Fruit fly (Drosophila melanogaster) whole organism, embryonic: ENCODE results near the gene Sptz.

ENCODE experiments used
- CG10565 ChIP-seq: fragments of 200-800 bp; sonication (Bioruptor generic); optimal IDR thresholded peaks from 3 replicates; lab custom pipeline; 2016; ENCODE audit warnings: missing biosample characterization, mild to moderate bottlenecking, missing genetic modification characterization
- CG13424 ChIP-seq: fragments of 200-800 bp; sonication (Bioruptor generic); optimal IDR thresholded peaks from 2 replicates; lab custom pipeline; 2019; ENCODE audit warnings: missing biosample characterization, mild to moderate bottlenecking, missing genetic modification characterization, moderate library complexity
- CG13894 ChIP-seq: fragments of 200-800 bp; sonication (Bioruptor generic); optimal IDR thresholded peaks from 3 replicates; lab custom pipeline; 2018; ENCODE audit warnings: missing biosample characterization, mild to moderate bottlenecking, missing genetic modification characterization, moderate library complexity
- CG1603 ChIP-seq: fragments of 200-800 bp; sonication (Bioruptor generic); optimal IDR thresholded peaks from 2 replicates; lab custom pipeline; 2019; ENCODE audit warnings: missing biosample characterization, mild to moderate bottlenecking, missing genetic modification characterization, moderate library complexity
- CG2116 ChIP-seq: fragments of 200-800 bp; sonication (Bioruptor generic); optimal IDR thresholded peaks from 3 replicates; lab custom pipeline; 2018; ENCODE audit warnings: missing biosample characterization, mild to moderate bottlenecking, missing genetic modification characterization
- CG32772 ChIP-seq: fragments of 200-800 bp; sonication (Bioruptor generic); IDR thresholded peaks from 2 replicates; pipeline ENCODE4 v1.3.6; 2022; ENCODE audit warnings: missing biosample characterization, missing genetic modification characterization
- CG34224 ChIP-seq: fragments of 200-800 bp; sonication (Bioruptor generic); IDR thresholded peaks from 3 replicates; pipeline ENCODE4 v1.3.6; 2022; ENCODE audit warnings: missing biosample characterization, missing genetic modification characterization; ENCODE audit not compliant: partially characterized antibody
- CG42726 ChIP-seq: fragments of 200-800 bp; sonication (Bioruptor generic); IDR thresholded peaks from 2 replicates; pipeline ENCODE4 v1.3.6; 2022; ENCODE audit warnings: missing biosample characterization, missing genetic modification characterization; ENCODE audit not compliant: partially characterized antibody
- CG43689 ChIP-seq: fragments of 200-800 bp; sonication (Bioruptor generic); IDR thresholded peaks from 2 replicates; pipeline ENCODE4 v1.3.6; 2022; ENCODE audit warnings: missing biosample characterization, missing genetic modification characterization
- CG4617 ChIP-seq: fragments of 200-800 bp; sonication (Bioruptor generic); optimal IDR thresholded peaks from 3 replicates; lab custom pipeline; 2016; ENCODE audit warnings: missing biosample characterization, missing genetic modification characterization, borderline replicate concordance
- CG4730 ChIP-seq: fragments of 200-800 bp; sonication (Bioruptor generic); IDR thresholded peaks from 2 replicates; pipeline ENCODE4 v1.3.6; 2022; ENCODE audit warnings: missing biosample characterization, missing genetic modification characterization
- CG5180 ChIP-seq: fragments of 200-800 bp; sonication (Bioruptor generic); optimal IDR thresholded peaks from 3 replicates; lab custom pipeline; 2017; ENCODE audit warnings: missing biosample characterization, missing genetic modification characterization, mild to moderate bottlenecking, moderate library complexity, missing genetic modification reagents
- CG6254 ChIP-seq: fragments of 200-800 bp; sonication (Bioruptor generic); optimal IDR thresholded peaks from 3 replicates; lab custom pipeline; 2017; ENCODE audit warnings: mild to moderate bottlenecking, missing biosample characterization, missing genetic modification reagents, missing genetic modification characterization
- CG6272 ChIP-seq: fragments of 200-800 bp; sonication (Bioruptor generic); IDR thresholded peaks from 2 replicates; pipeline ENCODE4 v1.3.6; 2022; ENCODE audit warnings: missing biosample characterization, missing genetic modification characterization
- CG8089 ChIP-seq: fragments of 200-800 bp; sonication (Bioruptor generic); optimal IDR thresholded peaks from 3 replicates; lab custom pipeline; 2016; ENCODE audit warnings: missing biosample characterization, missing genetic modification characterization
- CG8765 ChIP-seq: fragments of 200-800 bp; sonication (Bioruptor generic); IDR thresholded peaks from 2 replicates; pipeline ENCODE4 v1.3.6; 2022; ENCODE audit warnings: missing biosample characterization, missing genetic modification characterization
- CG8924 ChIP-seq: fragments of 200-800 bp; optimal IDR thresholded peaks from 3 replicates; lab custom pipeline; 2019; ENCODE audit warnings: missing biosample characterization, mild to moderate bottlenecking, missing genetic modification characterization, moderate library complexity
- D ChIP-seq, 2 experiments: fragments of 200-800 bp in 1 of 2; fragments of >200 bp in 1 of 2; sonication (Bioruptor generic) in 1 of 2; optimal IDR thresholded peaks; 2 replicates in 1 of 2; 3 replicates in 1 of 2; lab custom pipeline; 2017; ENCODE audit warnings: mild to moderate bottlenecking in 1 of 2, missing biosample characterization in 1 of 2, missing genetic modification characterization in 1 of 2, missing genetic modification reagents in 1 of 2
- D19B ChIP-seq: fragments of 200-800 bp; sonication (Bioruptor generic); optimal IDR thresholded peaks from 2 replicates; lab custom pipeline; 2017; ENCODE audit warnings: missing biosample characterization, mild to moderate bottlenecking, missing genetic modification characterization
- Dref ChIP-seq: fragments of 200-800 bp; sonication (Bioruptor generic); IDR thresholded peaks from 2 replicates; pipeline ENCODE4 v1.3.6; 2022; ENCODE audit warnings: missing biosample characterization, missing genetic modification characterization
- Gsc ChIP-seq: fragments of 200-800 bp; sonication (Bioruptor generic); IDR thresholded peaks from 2 replicates; pipeline ENCODE4 v1.3.6; 2022; ENCODE audit warnings: missing biosample characterization, missing genetic modification characterization
- HHEX ChIP-seq: fragments of 200-800 bp; sonication (Bioruptor generic); optimal IDR thresholded peaks from 3 replicates; lab custom pipeline; 2017; ENCODE audit warnings: missing biosample characterization, mild to moderate bottlenecking, missing genetic modification characterization, missing genetic modification reagents
- Hand ChIP-seq: fragments of 200-800 bp; sonication (Bioruptor generic); optimal IDR thresholded peaks from 2 replicates; lab custom pipeline; 2017; ENCODE audit warnings: mild to moderate bottlenecking, missing biosample characterization, missing genetic modification reagents, missing genetic modification characterization
- Lhr ChIP-seq: fragments of 200-800 bp; sonication (Bioruptor generic); optimal IDR thresholded peaks from 3 replicates; lab custom pipeline; 2017; ENCODE audit warnings: mild to moderate bottlenecking, missing biosample characterization, missing genetic modification reagents, missing genetic modification characterization
- MESR4 ChIP-seq: fragments of 200-800 bp; sonication (Bioruptor generic); optimal IDR thresholded peaks from 2 replicates; lab custom pipeline; 2018; ENCODE audit warnings: missing biosample characterization, mild to moderate bottlenecking, missing genetic modification characterization, moderate library complexity
- Myb ChIP-seq: fragments of 200-800 bp; sonication (Bioruptor generic); optimal IDR thresholded peaks from 2 replicates; lab custom pipeline; 2016; ENCODE audit warnings: missing biosample characterization, missing genetic modification characterization
- Neu2 ChIP-seq: fragments of 200-800 bp; sonication (Bioruptor generic); optimal IDR thresholded peaks from 3 replicates; lab custom pipeline; 2016; ENCODE audit warnings: missing biosample characterization, missing genetic modification characterization, borderline replicate concordance
- Stat92E ChIP-seq, 3 experiments: fragments of >200 bp in 2 of 3; fragments of 200-800 bp in 1 of 3; sonication (Bioruptor generic) in 1 of 3; optimal IDR thresholded peaks; 2 replicates each; lab custom pipeline; 2017 to 2019; ENCODE audit warnings: missing biosample characterization in 3 of 3, missing genetic modification characterization in 3 of 3, mild to moderate bottlenecking in 1 of 3, moderate library complexity in 1 of 3
- amos ChIP-seq: fragments of 200-800 bp; sonication (Bioruptor generic); IDR thresholded peaks from 2 replicates; pipeline ENCODE4 v1.3.6; 2022; ENCODE audit warnings: missing biosample characterization, missing genetic modification characterization; ENCODE audit not compliant: partially characterized antibody
- bbx ChIP-seq: fragments of 200-800 bp; sonication (Bioruptor generic); IDR thresholded peaks from 2 replicates; pipeline ENCODE4 v1.3.6; 2022; ENCODE audit warnings: missing biosample characterization, missing genetic modification characterization; ENCODE audit not compliant: partially characterized antibody
- bigmax ChIP-seq: fragments of 200-800 bp; sonication (Bioruptor generic); optimal IDR thresholded peaks from 2 replicates; lab custom pipeline; 2018; ENCODE audit warnings: missing biosample characterization, mild to moderate bottlenecking, missing genetic modification characterization
- bowl ChIP-seq: fragments of 200-800 bp; sonication (Bioruptor generic); IDR thresholded peaks from 2 replicates; pipeline ENCODE4 v1.3.6; 2022; ENCODE audit warnings: missing biosample characterization, missing genetic modification characterization
- ci ChIP-seq: fragments of 200-800 bp; sonication (Bioruptor generic); IDR thresholded peaks from 3 replicates; pipeline ENCODE4 v1.3.6; 2022; ENCODE audit warnings: missing biosample characterization, missing genetic modification characterization
- corto ChIP-seq: fragments of 200-800 bp; sonication (Bioruptor generic); optimal IDR thresholded peaks from 2 replicates; lab custom pipeline; 2016; ENCODE audit warnings: missing biosample characterization, mild to moderate bottlenecking, missing genetic modification characterization, moderate library complexity
- cwo ChIP-seq: fragments of 200-800 bp; sonication (Bioruptor generic); optimal IDR thresholded peaks from 3 replicates; lab custom pipeline; 2017; ENCODE audit warnings: missing biosample characterization, missing genetic modification characterization, mild to moderate bottlenecking, moderate library complexity, missing genetic modification reagents
- dpn ChIP-seq, 2 experiments: fragments of 200-800 bp; sonication (Bioruptor generic); optimal IDR thresholded peaks; 3 replicates each; lab custom pipeline; 2016; ENCODE audit warnings: missing biosample characterization in 2 of 2, missing genetic modification characterization in 2 of 2
- dysf ChIP-seq: fragments of 200-800 bp; sonication (Bioruptor generic); IDR thresholded peaks from 3 replicates; pipeline ENCODE4 v1.3.6; 2022; ENCODE audit warnings: missing biosample characterization, missing genetic modification characterization
- ewg ChIP-seq: fragments of 200-800 bp; sonication (Bioruptor generic); optimal IDR thresholded peaks from 3 replicates; lab custom pipeline; 2017; ENCODE audit warnings: mild to moderate bottlenecking, missing biosample characterization, missing genetic modification reagents, missing genetic modification characterization
- fu2 ChIP-seq: fragments of 200-800 bp; sonication (Bioruptor generic); optimal IDR thresholded peaks from 2 replicates; lab custom pipeline; 2016; ENCODE audit warnings: missing biosample characterization, missing genetic modification characterization
- gcm ChIP-seq: fragments of 200-800 bp; sonication (Bioruptor generic); optimal IDR thresholded peaks from 2 replicates; lab custom pipeline; 2019; ENCODE audit warnings: missing biosample characterization, mild to moderate bottlenecking, missing genetic modification characterization, moderate library complexity
- gro ChIP-seq: fragments of 200-800 bp; sonication (Bioruptor generic); optimal IDR thresholded peaks from 2 replicates; lab custom pipeline; 2016; ENCODE audit warnings: missing biosample characterization, missing genetic modification characterization
- gt ChIP-seq: fragments of 200-800 bp; sonication (Bioruptor generic); IDR thresholded peaks from 2 replicates; pipeline ENCODE4 v1.3.6; 2022; ENCODE audit warnings: missing biosample characterization, missing genetic modification characterization
- insv ChIP-seq, 2 experiments: fragments of 200-800 bp; sonication (Bioruptor generic); optimal IDR thresholded peaks; 3 replicates each; lab custom pipeline; 2016 to 2018; ENCODE audit warnings: missing biosample characterization in 2 of 2, missing genetic modification characterization in 2 of 2
- lilli ChIP-seq: fragments of 200-800 bp; sonication (Bioruptor generic); optimal IDR thresholded peaks from 3 replicates; lab custom pipeline; 2016; ENCODE audit warnings: missing biosample characterization, missing genetic modification characterization
- ssp ChIP-seq: fragments of 200-800 bp; sonication (Bioruptor generic); IDR thresholded peaks from 2 replicates; pipeline ENCODE4 v1.3.6; 2022; ENCODE audit warnings: missing biosample characterization, missing genetic modification characterization
- stwl ChIP-seq: fragments of 200-800 bp; sonication (Bioruptor generic); optimal IDR thresholded peaks from 3 replicates; lab custom pipeline; 2018; ENCODE audit warnings: missing biosample characterization, mild to moderate bottlenecking, missing genetic modification characterization, moderate library complexity
- twi ChIP-seq: fragments of 200-800 bp; optimal IDR thresholded peaks from 2 replicates; lab custom pipeline; 2019; ENCODE audit warnings: missing biosample characterization, mild to moderate bottlenecking, missing genetic modification characterization, moderate library complexity
- unc-4 ChIP-seq: fragments of 200-800 bp; sonication (Bioruptor generic); IDR thresholded peaks from 2 replicates; pipeline ENCODE4 v1.3.6; 2022; ENCODE audit warnings: missing biosample characterization, missing genetic modification characterization; ENCODE audit not compliant: partially characterized antibody
- vnd ChIP-seq: fragments of 200-800 bp; sonication (Bioruptor generic); IDR thresholded peaks from 3 replicates; pipeline ENCODE4 v1.3.6; 2022; ENCODE audit warnings: missing biosample characterization, missing genetic modification characterization; ENCODE audit not compliant: partially characterized antibody

The Sptz gene

dm6 chr3R:11437528-11437927, 15.6 kb downstream of the Sptz start, which contains the start of gene CG17230 (continued):
- TF ChIP-seq unc-4 (GFP tag; lab: Robert Waterston, UW) (peak; percentile 68), corto (GFP tag; lab: Kevin White, UChicago) (no peak), D19B (GFP tag; lab: Kevin White, UChicago) (no peak), bigmax (GFP tag; lab: Kevin White, UChicago) (no peak), ssp (GFP tag; lab: Robert Waterston, UW) (no peak), CG10565 (GFP tag; lab: Kevin White, UChicago) (no peak), Lhr (GFP tag; lab: Kevin White, UChicago) (peak; percentile 52), insv (GFP tag; optimal IDR thresholded peaks at IDR 0.05; lab: Kevin White, UChicago) (no peak), gro (GFP tag; lab: Kevin White, UChicago) (peak; percentile 1), CG8089 (no peak), CG4730 (no peak), Hand (GFP tag; lab: Kevin White, UChicago) (no peak), CG42726 (peak; percentile 51), ci (GFP tag; lab: Robert Waterston, UW) (peak; percentile 50; the same call in 2 of the 3 replicates), MESR4 (GFP tag; lab: Kevin White, UChicago) (peak; percentile 32), ewg (no peak), HHEX (GFP tag; lab: Kevin White, UChicago) (no peak), Stat92E (GFP tag; optimal IDR thresholded peaks at IDR 0.05; lab: Kevin White, UChicago) (no peak), CG6272 (GFP tag; lab: Robert Waterston, UW) (no peak), CG4617 (GFP tag; lab: Kevin White, UChicago) (peak; percentile 60), gcm (GFP tag; lab: Kevin White, UChicago) (no peak), CG13894 (tag; lab: Kevin White, UChicago) (no peak), bowl (GFP tag; lab: Robert Waterston, UW) (no peak), CG1603 (tag; lab: Kevin White, UChicago) (peak; percentile 38), bbx (peak; percentile 84), lilli (GFP tag; lab: Kevin White, UChicago) (no peak), CG8924 (tag; lab: Kevin White, UChicago) (peak; percentile 71), Myb (GFP tag; lab: Kevin White, UChicago) (peak; percentile 74), CG34224 (GFP tag; lab: Robert Waterston, UW) (peak; percentile 77), CG6254 (GFP tag; lab: Kevin White, UChicago) (no peak), CG32772 (no peak), dpn (GFP tag; optimal IDR thresholded peaks at IDR 0.05; lab: Kevin White, UChicago) (no peak), fu2 (GFP tag; lab: Kevin White, UChicago) (no peak), stwl (tag; lab: Kevin White, UChicago) (peak; percentile 50), D (optimal IDR thresholded peaks at IDR 0.05; lab: Kevin White, UChicago) (no peak), D (GFP tag; optimal IDR thresholded peaks at IDR 0.05; lab: Kevin White, UChicago) (no peak), CG13424 (tag; lab: Kevin White, UChicago) (no peak), CG2116 (GFP tag; lab: Kevin White, UChicago) (peak; percentile 25), amos (GFP tag; lab: Robert Waterston, UW) (peak; percentile 89), CG8765 (GFP tag; lab: Robert Waterston, UW) (no peak), Dref (peak; percentile 78), twi (tag; lab: Kevin White, UChicago) (no peak), gt (GFP tag; lab: Robert Waterston, UW) (no peak), vnd (peak; percentile 73), Neu2 (GFP tag; lab: Kevin White, UChicago) (no peak), dysf (no peak), cwo (GFP tag; lab: Kevin White, UChicago) (no peak), CG5180 (GFP tag; lab: Kevin White, UChicago) (no peak), Gsc (GFP tag; lab: Robert Waterston, UW) (no peak), CG43689 (GFP tag; lab: Robert Waterston, UW) (no peak)
